Worm (Caenorhabditis elegans): Measurements from ENCODE around the gene T25G12.13.

The T25G12.13 gene

DNA sequence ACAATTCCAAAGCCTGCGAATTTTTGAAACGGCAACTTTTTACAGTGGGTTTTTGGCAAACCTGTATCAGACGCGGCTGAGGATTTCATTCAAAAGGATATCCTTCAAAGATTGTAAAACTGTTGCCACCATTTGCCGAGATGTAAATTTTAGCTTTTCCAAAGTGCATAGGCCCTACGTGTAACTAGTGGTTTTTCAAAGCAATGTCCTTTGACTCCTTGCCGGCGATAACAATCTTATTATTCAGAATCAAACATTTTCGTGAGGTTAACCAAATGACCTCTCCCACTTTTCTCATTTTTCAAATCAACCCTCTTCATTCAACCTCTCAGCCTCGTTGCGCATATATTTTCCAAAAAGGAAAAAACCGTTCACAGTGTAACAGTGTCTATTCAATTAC lies 11.8 kb upstream of the T25G12.13 start, which contains the start of gene T25G12.3:
T25G12.3 (plus strand) TSS at position 301 of the 400 bp plus-strand sequence.
- TF ChIP-seq ceh-32 (tag; optimal IDR thresholded peaks at IDR 0.05; ENCODE audit: poor library complexity) (no peak), zfp-2 (tag; optimal IDR thresholded peaks at IDR 0.05) (no peak), gei-8 (GFP tag; optimal IDR thresholded peaks at IDR 0.05) (no peak), mes-2 (tag; optimal IDR thresholded peaks at IDR 0.05; ENCODE audit: poor library complexity, severe bottlenecking) (no peak), saeg-2 (GFP tag; IDR thresholded peaks at IDR 0.05) (no peak), ZK337.2 (GFP tag; IDR thresholded peaks at IDR 0.05) (no peak), hlh-11 (tag; optimal IDR thresholded peaks at IDR 0.05) (no peak), arid-1 (GFP tag; conservative IDR thresholded peaks at IDR 0.05) (no peak), ceh-44 (GFP tag; IDR thresholded peaks at IDR 0.05) (no peak), Y5F2A.4 (GFP tag; optimal IDR thresholded peaks at IDR 0.05) (no peak), zfp-3 (GFP tag; conservative IDR thresholded peaks at IDR 0.05) (no peak), nhr-48 (tag; optimal IDR thresholded peaks at IDR 0.05) (no peak), egl-43 (GFP tag; IDR thresholded peaks at IDR 0.05) (no peak), php-3 (GFP tag; IDR thresholded peaks at IDR 0.05) (no peak), Y48G9A.11 (GFP tag; IDR thresholded peaks at IDR 0.05) (no peak)

DNA sequence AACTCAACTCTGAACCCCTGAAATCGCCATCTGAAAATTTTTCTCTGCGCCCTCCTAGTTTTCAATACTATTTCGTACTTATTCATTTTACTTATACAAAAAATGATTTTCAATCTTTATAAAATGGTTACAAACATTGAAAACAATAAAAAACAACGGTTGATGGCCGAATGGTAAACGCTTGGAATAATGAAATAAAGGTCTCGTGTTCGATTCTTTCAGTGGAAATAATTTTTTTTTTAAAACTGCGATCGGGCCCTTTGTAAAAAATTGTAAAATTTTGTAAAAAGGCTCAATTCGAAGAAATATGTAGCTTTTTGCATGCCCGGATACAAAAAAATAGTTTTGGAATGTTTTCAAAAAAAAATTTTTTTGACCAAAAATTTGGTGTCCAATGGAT lies 9.9 kb upstream of the T25G12.13 start:
- peak; percentile 27; the same call in 1 of the 2 replicates for TF ChIP-seq lin-38 (GFP tag; IDR thresholded peaks at IDR 0.05)

DNA sequence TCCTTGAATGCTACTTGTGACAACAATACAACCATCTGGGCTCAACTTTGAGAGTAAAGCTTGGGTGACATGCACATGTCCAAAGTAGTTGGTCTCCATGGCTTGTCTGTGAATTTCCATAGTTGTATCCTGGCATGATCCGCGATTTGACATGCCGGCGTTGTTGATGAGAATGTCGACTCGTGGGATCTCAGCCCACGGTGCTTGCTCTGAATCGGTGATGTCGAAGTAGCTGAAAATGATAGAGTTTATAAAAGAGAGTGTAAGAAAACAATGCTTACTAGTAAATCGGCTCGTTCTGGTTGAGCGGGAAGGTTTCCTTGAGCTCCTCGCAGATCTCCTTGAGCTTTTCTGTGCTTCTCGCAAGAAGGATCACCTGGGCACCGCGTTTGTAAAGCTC lies 8.2 kb upstream of the T25G12.13 start:
- TF ChIP-seq lin-38 (GFP tag; IDR thresholded peaks at IDR 0.05), result no peak
- no peak for TF ChIP-seq egl-43 (GFP tag; IDR thresholded peaks at IDR 0.05)
- no peak for TF ChIP-seq nhr-77 (tag; optimal IDR thresholded peaks at IDR 0.05)
- no peak for TF ChIP-seq madf-9 (GFP tag; conservative IDR thresholded peaks at IDR 0.05)
- peak; percentile 99 for TF ChIP-seq aha-1 (tag)

DNA sequence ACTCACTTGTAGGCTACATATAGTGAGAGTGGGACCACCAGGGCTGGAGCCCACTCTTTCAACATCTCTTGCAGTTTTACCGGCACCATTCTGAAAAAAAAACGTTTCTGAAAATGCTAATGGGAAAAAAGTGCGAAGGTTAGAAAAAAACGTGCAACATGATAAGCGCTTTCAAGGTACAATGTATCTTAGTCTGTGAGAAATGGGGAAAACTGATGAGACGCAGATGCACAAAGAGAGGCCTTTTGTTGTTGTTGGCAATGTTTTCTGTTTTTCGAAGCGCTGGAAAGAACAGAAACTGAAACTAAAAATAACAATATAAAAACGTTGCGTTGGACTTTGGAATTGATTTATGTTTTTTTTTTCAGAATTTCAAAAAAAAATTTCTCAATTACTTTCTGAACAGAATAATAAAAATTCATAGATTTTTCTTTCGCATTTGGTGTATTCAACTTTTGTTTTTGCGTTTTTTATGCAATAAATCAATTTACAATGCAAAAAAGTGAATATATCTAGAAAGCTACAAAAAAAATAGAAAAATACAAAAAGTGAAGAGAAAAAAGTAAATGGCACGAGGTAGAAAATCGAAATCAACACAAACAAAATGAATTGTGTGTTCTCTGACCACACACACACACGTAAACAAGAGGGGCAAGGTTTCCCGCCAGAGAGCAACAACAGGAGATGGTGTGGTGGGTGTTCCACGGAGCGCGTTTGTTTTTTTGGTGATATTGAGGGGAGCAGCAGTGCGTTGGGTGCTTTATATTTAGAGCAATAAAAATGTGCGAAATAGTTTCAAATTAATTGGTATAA lies 7.2 kb upstream of the T25G12.13 start, which contains the start of gene dhs-30:
dhs-30 (minus strand) TSS at position 90 of the 813 bp plus-strand sequence.
- TF ChIP-seq hlh-11 (tag; optimal IDR thresholded peaks at IDR 0.05) (peak; percentile 8), Y5F2A.4 (GFP tag; optimal IDR thresholded peaks at IDR 0.05) (no peak), nhr-11 (tag; optimal IDR thresholded peaks at IDR 0.05) (no peak), hmg-1.1 (GFP tag; IDR thresholded peaks at IDR 0.05) (no peak), nhr-28 (tag; optimal IDR thresholded peaks at IDR 0.05) (peak; percentile 52), hlh-30 (tag; optimal IDR thresholded peaks at IDR 0.05; ENCODE audit: insufficient read depth) (peak; percentile 43), lir-3 (tag; optimal IDR thresholded peaks at IDR 0.05) (no peak), mxl-3 (GFP tag; optimal IDR thresholded peaks at IDR 0.05) (no peak), nhr-41 (GFP tag; IDR thresholded peaks at IDR 0.05) (no peak), rbr-2 (tag; optimal IDR thresholded peaks at IDR 0.05) (no peak), skn-1 (tag; optimal IDR thresholded peaks at IDR 0.05) (no peak), ceh-82 (tag; optimal IDR thresholded peaks at IDR 0.05) (no peak), vab-7 (GFP tag; IDR thresholded peaks at IDR 0.05) (no peak), madf-5 (GFP tag; IDR thresholded peaks at IDR 0.05) (no peak), lim-7 (GFP tag; IDR thresholded peaks at IDR 0.05) (no peak), hif-1 (tag; optimal IDR thresholded peaks at IDR 0.05) (peak in 1 of 2 experiments; percentile 3), tag-97 (GFP tag; IDR thresholded peaks at IDR 0.05) (no peak), mdl-1 (tag; optimal IDR thresholded peaks at IDR 0.05) (peak in 1 of 2 experiments; percentile 57), nhr-48 (tag; optimal IDR thresholded peaks at IDR 0.05) (no peak), ZK337.2 (GFP tag; IDR thresholded peaks at IDR 0.05) (no peak), nhr-6 (tag; optimal IDR thresholded peaks at IDR 0.05) (no peak), ceh-44 (GFP tag; IDR thresholded peaks at IDR 0.05) (no peak), zip-2 (tag; optimal IDR thresholded peaks at IDR 0.05) (no peak), ztf-7 (tag; optimal IDR thresholded peaks at IDR 0.05) (no peak), F44E2.7 (GFP tag; IDR thresholded peaks at IDR 0.05) (no peak), ceh-20 (GFP tag; IDR thresholded peaks at IDR 0.05) (no peak), ceh-62 (tag; optimal IDR thresholded peaks at IDR 0.05) (no peak), nhr-237 (tag; optimal IDR thresholded peaks at IDR 0.05) (no peak), R02D3.7 (tag; optimal IDR thresholded peaks at IDR 0.05) (no peak), lin-29 (GFP tag; IDR thresholded peaks at IDR 0.05) (no peak), mep-1 (tag; optimal IDR thresholded peaks at IDR 0.05) (no peak)

Data from whole organism, L4 larva.